Worm (Caenorhabditis elegans): ENCODE data around the gene ZC449.8.

DNA sequence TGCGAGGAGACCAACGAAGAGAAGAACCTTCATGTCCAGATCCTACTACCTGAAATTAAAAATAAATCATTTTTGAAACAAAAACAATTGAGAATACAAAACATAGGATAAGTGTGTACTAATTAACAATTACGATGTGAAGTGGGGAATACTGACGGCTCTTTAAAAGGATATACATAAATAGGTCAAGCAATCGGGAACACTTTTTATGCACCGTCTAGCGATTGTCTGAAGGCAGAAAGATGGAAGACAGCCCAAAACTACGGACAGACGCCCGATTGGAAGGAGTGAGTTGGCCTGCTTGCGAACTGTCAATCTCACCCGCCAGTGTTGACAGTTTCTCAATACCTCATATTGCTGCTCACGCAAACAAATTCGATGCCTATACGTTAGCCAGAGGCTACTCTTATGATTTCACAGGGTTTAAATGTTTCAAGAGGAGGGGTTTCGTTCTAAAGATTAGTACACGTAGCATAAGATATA, 45.0 kb upstream of the ZC449.8 start, which contains the start of gene calu-1:
- TF ChIP-seq ztf-4 (tag; optimal IDR thresholded peaks at IDR 0.05) (no peak), nhr-23 (tag; optimal IDR thresholded peaks at IDR 0.05) (peak; percentile 15), egl-5 (tag; optimal IDR thresholded peaks at IDR 0.05) (no peak), ceh-82 (tag; optimal IDR thresholded peaks at IDR 0.05) (no peak), nhr-28 (tag; optimal IDR thresholded peaks at IDR 0.05) (no peak), nhr-77 (tag; optimal IDR thresholded peaks at IDR 0.05) (no peak), daf-12 (tag; optimal IDR thresholded peaks at IDR 0.05) (no peak), elt-1 (tag; optimal IDR thresholded peaks at IDR 0.05) (no peak), R02D3.7 (tag; optimal IDR thresholded peaks at IDR 0.05) (no peak), ama-1 (optimal IDR thresholded peaks at IDR 0.05) (no peak), pha-4 (tag; optimal IDR thresholded peaks at IDR 0.05) (peak; percentile 10), fos-1 (tag; optimal IDR thresholded peaks at IDR 0.05) (no peak), zag-1 (tag; optimal IDR thresholded peaks at IDR 0.05) (no peak), ztf-11 (tag; optimal IDR thresholded peaks at IDR 0.05) (no peak)

All from whole organism, L3 larva.